Fruit fly (Drosophila melanogaster): ENCODE measurements around the gene CG14227.

CG14227 gene

dm6 chrX:19688848-19689247, at the start of gene CG14227:
Gene CG14227 (minus strand): TSS chrX:19688948.
- TF ChIP-seq HLH106 (tag; optimal IDR thresholded peaks at IDR 0.05), result no peak
- no peak for TF ChIP-seq Dif (GFP tag; optimal IDR thresholded peaks at IDR 0.05; ENCODE audit: partially characterized antibody)
- TF ChIP-seq Hnf4 (GFP tag; optimal IDR thresholded peaks at IDR 0.05), result no peak
- no peak for TF ChIP-seq N (GFP tag; optimal IDR thresholded peaks at IDR 0.05)
- no peak for TF ChIP-seq rgr (GFP tag; optimal IDR thresholded peaks at IDR 0.05)
- no peak for TF ChIP-seq CG32264 (GFP tag; optimal IDR thresholded peaks at IDR 0.05)
- TF ChIP-seq sage (GFP tag; optimal IDR thresholded peaks at IDR 0.05), result no peak
- TF ChIP-seq pan (optimal IDR thresholded peaks at IDR 0.05), result no peak
- no peak for TF ChIP-seq br (GFP tag; optimal IDR thresholded peaks at IDR 0.05)
- TF ChIP-seq OdsH (GFP tag; optimal IDR thresholded peaks at IDR 0.05), result no peak
- TF ChIP-seq h (GFP tag; optimal IDR thresholded peaks at IDR 0.05), result no peak
- TF ChIP-seq CrebA (GFP tag; optimal IDR thresholded peaks at IDR 0.05; ENCODE audit: borderline replicate concordance), result no peak
- TF ChIP-seq tai (GFP tag; optimal IDR thresholded peaks at IDR 0.05), result no peak
- no peak for TF ChIP-seq Vsx2 (GFP tag; optimal IDR thresholded peaks at IDR 0.05; ENCODE audit: partially characterized antibody)
- TF ChIP-seq psq (GFP tag; optimal IDR thresholded peaks at IDR 0.05), result no peak
- no peak for TF ChIP-seq CG9705 (GFP tag; optimal IDR thresholded peaks at IDR 0.05)

- no peak for TF ChIP-seq Jra (GFP tag; optimal IDR thresholded peaks at IDR 0.05)
- TF ChIP-seq Vsx2 (GFP tag; optimal IDR thresholded peaks at IDR 0.05; ENCODE audit: partially characterized antibody), result no peak
- TF ChIP-seq rgr (GFP tag; optimal IDR thresholded peaks at IDR 0.05), result no peak
- TF ChIP-seq HLH106 (tag; optimal IDR thresholded peaks at IDR 0.05), result no peak
- no peak for TF ChIP-seq jim (GFP tag; optimal IDR thresholded peaks at IDR 0.05)
- no peak for TF ChIP-seq CrebA (GFP tag; optimal IDR thresholded peaks at IDR 0.05; ENCODE audit: borderline replicate concordance)
- no peak for TF ChIP-seq dl (GFP tag; optimal IDR thresholded peaks at IDR 0.05; ENCODE audit: insufficient read depth in 1 of 2, partially characterized antibody in 2 of 2)
Observed at dm6 chrX:19737872-19738271, 49.1 kb upstream of the CG14227 start.

dm6 chrX:19735270-19735669, 46.5 kb upstream of the CG14227 start, which contains the start of gene CG14234:
Gene CG14234 (plus strand): TSS chrX:19735570.
- TF ChIP-seq jim (GFP tag; optimal IDR thresholded peaks at IDR 0.05) (no peak), Hr83 (GFP tag; optimal IDR thresholded peaks at IDR 0.05; ENCODE audit: poor library complexity, severe bottlenecking) (no peak), dl (GFP tag; optimal IDR thresholded peaks at IDR 0.05; ENCODE audit: insufficient read depth in 1 of 2, partially characterized antibody in 2 of 2) (no peak), dmrt93B (GFP tag; optimal IDR thresholded peaks at IDR 0.05) (no peak), CG32264 (GFP tag; optimal IDR thresholded peaks at IDR 0.05) (no peak), brk (GFP tag; optimal IDR thresholded peaks at IDR 0.05) (no peak), rgr (GFP tag; optimal IDR thresholded peaks at IDR 0.05) (no peak), OdsH (GFP tag; optimal IDR thresholded peaks at IDR 0.05) (no peak), tai (GFP tag; optimal IDR thresholded peaks at IDR 0.05) (no peak), lola (GFP tag; optimal IDR thresholded peaks at IDR 0.05) (no peak), sage (GFP tag; optimal IDR thresholded peaks at IDR 0.05) (no peak), ey (GFP tag; optimal IDR thresholded peaks at IDR 0.05) (no peak), Dfd (GFP tag; optimal IDR thresholded peaks at IDR 0.05) (no peak), Dif (GFP tag; optimal IDR thresholded peaks at IDR 0.05; ENCODE audit: partially characterized antibody) (no peak), Abd-B (GFP tag; optimal IDR thresholded peaks at IDR 0.05) (no peak), CG9705 (GFP tag; optimal IDR thresholded peaks at IDR 0.05) (no peak), Sp1 (GFP tag; optimal IDR thresholded peaks at IDR 0.05) (no peak)

dm6 chrX:19730844-19731243, 42.1 kb upstream of the CG14227 start, which contains the start of gene AP-1-2beta:
Gene AP-1-2beta (plus strand): TSS chrX:19731004.
- TF ChIP-seq Rel (GFP tag; optimal IDR thresholded peaks at IDR 0.05) (no peak), Rel (tag; optimal IDR thresholded peaks at IDR 0.05) (no peak), Jra (GFP tag; optimal IDR thresholded peaks at IDR 0.05) (no peak), Dif (GFP tag; optimal IDR thresholded peaks at IDR 0.05; ENCODE audit: partially characterized antibody) (no peak), br (GFP tag; optimal IDR thresholded peaks at IDR 0.05) (no peak), lola (GFP tag; optimal IDR thresholded peaks at IDR 0.05) (no peak), pan (optimal IDR thresholded peaks at IDR 0.05) (no peak)

All from whole organism, wandering third instar larva.